Worm (Caenorhabditis elegans): ENCODE measurements around the gene C36C9.4.

ce11 chrX:1727056-1727455 lies 30.3 kb upstream of the C36C9.4 start, which contains the start of gene F07G6.2:
- TF ChIP-seq pqm-1 (tag; optimal IDR thresholded peaks at IDR 0.05) (no peak), nhr-28 (tag; optimal IDR thresholded peaks at IDR 0.05) (no peak), ztf-11 (tag; optimal IDR thresholded peaks at IDR 0.05) (no peak), sptf-1 (tag; optimal IDR thresholded peaks at IDR 0.05) (no peak), isw-1 (GFP tag; IDR thresholded peaks at IDR 0.05) (no peak), Y116A8C.19 (tag; optimal IDR thresholded peaks at IDR 0.05; ENCODE audit: borderline replicate concordance) (no peak), C04F5.9 (tag; optimal IDR thresholded peaks at IDR 0.05) (no peak), lsy-2 (tag; optimal IDR thresholded peaks at IDR 0.05) (no peak), efl-1 (optimal IDR thresholded peaks at IDR 0.05) (no peak), efl-1 (GFP tag; optimal IDR thresholded peaks at IDR 0.05 in 1 of 2) (no peak), fos-1 (tag; optimal IDR thresholded peaks at IDR 0.05) (no peak)

All from whole organism, L1 larva.